Worm (Caenorhabditis elegans): ENCODE results near the gene col-142.

col-142 gene

ce11 chrV:6787906-6788430 is 43.0 kb upstream of the col-142 start, which contains the start of gene ZC404.2:
ZC404.2 (plus strand) TSS chrV:6787952.
- no peak for TF ChIP-seq nhr-237 (tag; optimal IDR thresholded peaks at IDR 0.05)
- TF ChIP-seq lin-32 (GFP tag; optimal IDR thresholded peaks at IDR 0.05): no peak
- TF ChIP-seq bed-3 (GFP tag; optimal IDR thresholded peaks at IDR 0.05): no peak
- TF ChIP-seq pha-4 (tag; optimal IDR thresholded peaks at IDR 0.05): no peak
- TF ChIP-seq blmp-1 (tag; optimal IDR thresholded peaks at IDR 0.05): no peak
- no peak for TF ChIP-seq elt-3 (tag; optimal IDR thresholded peaks at IDR 0.05)
- no peak for TF ChIP-seq nhr-2 (tag; optimal IDR thresholded peaks at IDR 0.05)
- TF ChIP-seq hlh-1 (tag; optimal IDR thresholded peaks at IDR 0.05): no peak
- no peak for TF ChIP-seq nhr-12 (tag; optimal IDR thresholded peaks at IDR 0.05)
- no peak for TF ChIP-seq M03D4.4 (tag; optimal IDR thresholded peaks at IDR 0.05)
- TF ChIP-seq lsy-2 (tag; optimal IDR thresholded peaks at IDR 0.05): no peak
- TF ChIP-seq tbx-8 (GFP tag; optimal IDR thresholded peaks at IDR 0.05): no peak
- TF ChIP-seq flh-1 (GFP tag; optimal IDR thresholded peaks at IDR 0.05): no peak
- no peak for TF ChIP-seq ceh-43 (GFP tag; optimal IDR thresholded peaks at IDR 0.05)
- no peak for TF ChIP-seq ceh-83 (GFP tag; optimal IDR thresholded peaks at IDR 0.05)
- TF ChIP-seq unc-39 (tag; optimal IDR thresholded peaks at IDR 0.05): no peak
- TF ChIP-seq drap-1 (GFP tag; optimal IDR thresholded peaks at IDR 0.05): no peak
- no peak for TF ChIP-seq snpc-4 (tag; optimal IDR thresholded peaks at IDR 0.05)
- no peak for TF ChIP-seq zip-8 (tag; optimal IDR thresholded peaks at IDR 0.05)

ce11 chrV:6792565-6792964 is 38.4 kb upstream of the col-142 start, which contains the start of gene gck-2:
gck-2 (minus strand) TSS chrV:6792665.
- no peak for TF ChIP-seq pha-4 (tag; optimal IDR thresholded peaks at IDR 0.05)
- TF ChIP-seq nhr-76 (tag; optimal IDR thresholded peaks at IDR 0.05): no peak
- TF ChIP-seq drap-1 (GFP tag; optimal IDR thresholded peaks at IDR 0.05): no peak
- no peak for TF ChIP-seq blmp-1 (tag; optimal IDR thresholded peaks at IDR 0.05)
- no peak for TF ChIP-seq M03D4.4 (tag; optimal IDR thresholded peaks at IDR 0.05)
- TF ChIP-seq ceh-43 (GFP tag; optimal IDR thresholded peaks at IDR 0.05): no peak
- TF ChIP-seq sptf-1 (tag; optimal IDR thresholded peaks at IDR 0.05): no peak

ce11 chrV:6792973-6793372 is 38.0 kb upstream of the col-142 start:
- TF ChIP-seq elt-3 (tag; optimal IDR thresholded peaks at IDR 0.05) (no peak), mab-5 (tag; optimal IDR thresholded peaks at IDR 0.05) (no peak), ces-1 (GFP tag; optimal IDR thresholded peaks at IDR 0.05) (no peak), unc-62 (GFP tag; optimal IDR thresholded peaks at IDR 0.05) (no peak)

- TF ChIP-seq mep-1 (tag; optimal IDR thresholded peaks at IDR 0.05): no peak
- no peak for TF ChIP-seq blmp-1 (tag; optimal IDR thresholded peaks at IDR 0.05)
- TF ChIP-seq ham-2 (GFP tag; optimal IDR thresholded peaks at IDR 0.05): no peak
- no peak for TF ChIP-seq unc-120 (tag; optimal IDR thresholded peaks at IDR 0.05; ENCODE audit: poor library complexity, severe bottlenecking)
- TF ChIP-seq cnd-1 (tag; optimal IDR thresholded peaks at IDR 0.05): no peak
- TF ChIP-seq ceh-83 (GFP tag; optimal IDR thresholded peaks at IDR 0.05): no peak
- no peak for TF ChIP-seq bed-3 (GFP tag; optimal IDR thresholded peaks at IDR 0.05)
- TF ChIP-seq ceh-39 (tag; optimal IDR thresholded peaks at IDR 0.05): no peak
- no peak for TF ChIP-seq nhr-76 (tag; optimal IDR thresholded peaks at IDR 0.05)
- no peak for TF ChIP-seq drap-1 (GFP tag; optimal IDR thresholded peaks at IDR 0.05)
Measured at ce11 chrV:6793744-6794239, 37.2 kb upstream of the col-142 start, which contains the start of gene ZC404.1. ZC404.1 (plus strand) TSS chrV:6794189.

- TF ChIP-seq zip-8 (tag; optimal IDR thresholded peaks at IDR 0.05) (no peak), ceh-83 (GFP tag; optimal IDR thresholded peaks at IDR 0.05) (no peak), unc-120 (tag; optimal IDR thresholded peaks at IDR 0.05; ENCODE audit: poor library complexity, severe bottlenecking) (no peak), hlh-1 (tag; optimal IDR thresholded peaks at IDR 0.05) (no peak), unc-62 (GFP tag; optimal IDR thresholded peaks at IDR 0.05) (no peak), bed-3 (GFP tag; optimal IDR thresholded peaks at IDR 0.05) (no peak), tbx-8 (GFP tag; optimal IDR thresholded peaks at IDR 0.05) (no peak), nhr-2 (tag; optimal IDR thresholded peaks at IDR 0.05) (no peak), nhr-237 (tag; optimal IDR thresholded peaks at IDR 0.05) (no peak), nhr-28 (tag; optimal IDR thresholded peaks at IDR 0.05) (no peak), lin-13 (tag; optimal IDR thresholded peaks at IDR 0.05) (no peak), ces-1 (GFP tag; optimal IDR thresholded peaks at IDR 0.05) (no peak), flh-1 (GFP tag; optimal IDR thresholded peaks at IDR 0.05) (no peak), pha-4 (tag; optimal IDR thresholded peaks at IDR 0.05) (no peak), M03D4.4 (tag; optimal IDR thresholded peaks at IDR 0.05) (no peak), ztf-11 (tag; optimal IDR thresholded peaks at IDR 0.05) (no peak)
Measured at ce11 chrV:6796264-6796663, 34.7 kb upstream of the col-142 start.
